Fruit fly (Drosophila melanogaster) S2 (cell line): ENCODE data around the gene spn-D.

Experiments used
- CG8478 ChIP-seq: fragments of >200 bp; optimal IDR thresholded peaks from 2 replicates; lab custom pipeline; 2018
- CTCF ChIP-seq, 2 experiments: fragments of >200 bp; optimal IDR thresholded peaks; 2 replicates each; lab custom pipeline; 2018

spn-D gene

dm6 chr3R:27204694-27205414, 39.3 kb downstream of the spn-D start:
- no peak for TF ChIP-seq CTCF (optimal IDR thresholded peaks at IDR 0.05; lab: Kevin White, UChicago)
- TF ChIP-seq CG8478 (lab: Kevin White, UChicago): no peak

- TF ChIP-seq CTCF (optimal IDR thresholded peaks at IDR 0.05; lab: Kevin White, UChicago) (no peak), CG8478 (lab: Kevin White, UChicago) (no peak)
Observed at dm6 chr3R:27208724-27209343, 43.3 kb downstream of the spn-D start.

- no peak for TF ChIP-seq CG8478 (lab: Kevin White, UChicago)
- no peak for TF ChIP-seq CTCF (optimal IDR thresholded peaks at IDR 0.05; lab: Kevin White, UChicago)
Observed at dm6 chr3R:27209561-27210275, 44.2 kb downstream of the spn-D start.

dm6 chr3R:27212979-27213580, 47.6 kb downstream of the spn-D start:
- TF ChIP-seq CTCF (optimal IDR thresholded peaks at IDR 0.05; lab: Kevin White, UChicago): no peak
- TF ChIP-seq CG8478 (lab: Kevin White, UChicago): no peak

dm6 chr3R:27214949-27215348, 49.4 kb downstream of the spn-D start:
- TF ChIP-seq CTCF (optimal IDR thresholded peaks at IDR 0.05; lab: Kevin White, UChicago) (no peak), CG8478 (lab: Kevin White, UChicago) (no peak)
